Fruit fly (Drosophila melanogaster) whole organism, embryonic: ENCODE data around the gene mGluR.

Experiments used
- B-H2 ChIP-seq: fragments of 200-800 bp; sonication (Bioruptor generic); optimal IDR thresholded peaks from 2 replicates; lab custom pipeline; 2018; ENCODE audit warnings: missing biosample characterization, mild to moderate bottlenecking, missing genetic modification characterization
- C15 ChIP-seq: fragments of 200-800 bp; sonication (Bioruptor generic); IDR thresholded peaks from 3 replicates; pipeline ENCODE4 v1.3.6; 2022; ENCODE audit warnings: missing biosample characterization, missing genetic modification characterization
- CG10979 ChIP-seq: fragments of 200-800 bp; sonication (Bioruptor generic); optimal IDR thresholded peaks from 2 replicates; lab custom pipeline; 2018; ENCODE audit warnings: missing biosample characterization, mild to moderate bottlenecking, missing genetic modification characterization, moderate library complexity
- CG11247 ChIP-seq: fragments of 200-800 bp; sonication (Bioruptor generic); IDR thresholded peaks from 2 replicates; pipeline ENCODE4 v1.3.6; 2022; ENCODE audit warnings: missing biosample characterization, missing genetic modification characterization
- CG12219 ChIP-seq: fragments of 200-800 bp; sonication (Bioruptor generic); optimal IDR thresholded peaks from 3 replicates; lab custom pipeline; 2018; ENCODE audit warnings: missing biosample characterization, mild to moderate bottlenecking, missing genetic modification characterization
- CG12236 ChIP-seq: fragments of 200-800 bp; sonication (Bioruptor generic); optimal IDR thresholded peaks from 2 replicates; lab custom pipeline; 2016; ENCODE audit warnings: missing biosample characterization, missing genetic modification characterization
- CG12299 ChIP-seq: fragments of 200-800 bp; sonication (Bioruptor generic); optimal IDR thresholded peaks from 2 replicates; lab custom pipeline; 2018; ENCODE audit warnings: missing biosample characterization, mild to moderate bottlenecking, missing genetic modification characterization
- CG13123 ChIP-seq: fragments of 200-800 bp; sonication (Bioruptor generic); optimal IDR thresholded peaks from 2 replicates; lab custom pipeline; 2016; ENCODE audit warnings: missing biosample characterization, missing genetic modification characterization
- CG13287 ChIP-seq: fragments of 200-800 bp; sonication (Bioruptor generic); IDR thresholded peaks from 2 replicates; pipeline ENCODE4 v1.3.6; 2022; ENCODE audit warnings: missing biosample characterization, missing genetic modification characterization; ENCODE audit not compliant: partially characterized antibody
- CG15479 ChIP-seq: fragments of 200-800 bp; sonication (Bioruptor generic); optimal IDR thresholded peaks from 3 replicates; lab custom pipeline; 2019; ENCODE audit warnings: missing biosample characterization, mild to moderate bottlenecking, missing genetic modification characterization, moderate library complexity
- CG16813 ChIP-seq: fragments of 200-800 bp; sonication (Bioruptor generic); IDR thresholded peaks from 3 replicates; pipeline ENCODE4 v1.3.6; 2022; ENCODE audit warnings: missing biosample characterization, missing genetic modification characterization; ENCODE audit not compliant: partially characterized antibody
- CG17186 ChIP-seq: fragments of 200-800 bp; sonication (Bioruptor generic); optimal IDR thresholded peaks from 3 replicates; lab custom pipeline; 2017; ENCODE audit warnings: missing biosample characterization, missing genetic modification reagents, missing genetic modification characterization
- CG2116 ChIP-seq: fragments of 200-800 bp; sonication (Bioruptor generic); optimal IDR thresholded peaks from 3 replicates; lab custom pipeline; 2018; ENCODE audit warnings: missing biosample characterization, mild to moderate bottlenecking, missing genetic modification characterization
- CG31388 ChIP-seq: fragments of 200-800 bp; sonication (Bioruptor generic); optimal IDR thresholded peaks from 2 replicates; lab custom pipeline; 2016; ENCODE audit warnings: missing biosample characterization, missing genetic modification characterization
- CG3838 ChIP-seq: fragments of 200-800 bp; sonication (Bioruptor generic); optimal IDR thresholded peaks from 3 replicates; lab custom pipeline; 2016; ENCODE audit warnings: missing biosample characterization, missing genetic modification characterization
- CG6654 ChIP-seq: fragments of 200-800 bp; sonication (Bioruptor generic); optimal IDR thresholded peaks from 2 replicates; lab custom pipeline; 2017; ENCODE audit warnings: missing biosample characterization, mild to moderate bottlenecking, missing genetic modification characterization
- CG6683 ChIP-seq: fragments of 200-800 bp; sonication (Bioruptor generic); optimal IDR thresholded peaks from 2 replicates; lab custom pipeline; 2017; ENCODE audit warnings: missing biosample characterization, mild to moderate bottlenecking, missing genetic modification characterization, missing genetic modification reagents
- CG6854 ChIP-seq: fragments of 200-800 bp; sonication (Bioruptor generic); optimal IDR thresholded peaks from 3 replicates; lab custom pipeline; 2017; ENCODE audit warnings: missing biosample characterization, mild to moderate bottlenecking, missing genetic modification characterization
- CG7372 ChIP-seq: fragments of 200-800 bp; sonication (Bioruptor generic); IDR thresholded peaks from 2 replicates; pipeline ENCODE4 v1.3.6; 2022; ENCODE audit warnings: missing biosample characterization, missing genetic modification characterization
- CG8765 ChIP-seq: fragments of 200-800 bp; sonication (Bioruptor generic); IDR thresholded peaks from 2 replicates; pipeline ENCODE4 v1.3.6; 2022; ENCODE audit warnings: missing biosample characterization, missing genetic modification characterization
- Dip2 ChIP-seq: fragments of 200-800 bp; sonication (Bioruptor generic); IDR thresholded peaks from 2 replicates; pipeline ENCODE4 v1.3.6; 2022; ENCODE audit warnings: missing biosample characterization, missing genetic modification characterization
- Doc3 ChIP-seq: fragments of 200-800 bp; sonication (Bioruptor generic); IDR thresholded peaks from 3 replicates; pipeline ENCODE4 v1.3.6; 2022; ENCODE audit warnings: missing biosample characterization, missing genetic modification characterization; ENCODE audit not compliant: partially characterized antibody
- Fer2 ChIP-seq: fragments of 200-800 bp; sonication (Bioruptor generic); optimal IDR thresholded peaks from 2 replicates; lab custom pipeline; 2018; ENCODE audit warnings: missing biosample characterization, mild to moderate bottlenecking, missing genetic modification characterization, moderate library complexity
- Lim3 ChIP-seq: fragments of 200-800 bp; sonication (Bioruptor generic); IDR thresholded peaks from 2 replicates; pipeline ENCODE4 v1.3.6; 2022; ENCODE audit warnings: missing biosample characterization, missing genetic modification characterization
- Lpt ChIP-seq: fragments of >200 bp; optimal IDR thresholded peaks from 2 replicates; lab custom pipeline; 2018; ENCODE audit warnings: missing biosample characterization, missing genetic modification characterization
- MTF-1 ChIP-seq: fragments of 200-800 bp; sonication (Bioruptor generic); optimal IDR thresholded peaks from 2 replicates; lab custom pipeline; 2018; ENCODE audit warnings: missing biosample characterization, mild to moderate bottlenecking, missing genetic modification characterization, borderline replicate concordance
- Med ChIP-seq: fragments of 200-800 bp; sonication (Bioruptor generic); peaks from one replicate; lab custom pipeline; 2016; ENCODE audit warnings: missing biosample characterization, missing genetic modification characterization, mild to moderate bottlenecking, inconsistent platforms, moderate library complexity
- NfI ChIP-seq: fragments of 200-800 bp; sonication (Bioruptor generic); optimal IDR thresholded peaks from 3 replicates; lab custom pipeline; 2018; ENCODE audit warnings: missing biosample characterization, mild to moderate bottlenecking, missing genetic modification characterization, moderate library complexity
- Oaz ChIP-seq: fragments of 200-800 bp; sonication (Bioruptor generic); IDR thresholded peaks from 2 replicates; pipeline ENCODE4 v1.3.6; 2022; ENCODE audit warnings: missing biosample characterization, missing genetic modification characterization
- Xbp1 ChIP-seq: fragments of 200-800 bp; sonication (Bioruptor generic); optimal IDR thresholded peaks from 3 replicates; lab custom pipeline; 2016; ENCODE audit warnings: missing biosample characterization, mild to moderate bottlenecking, missing genetic modification characterization
- ase ChIP-seq: fragments of 200-800 bp; sonication (Bioruptor generic); IDR thresholded peaks from 3 replicates; pipeline ENCODE4 v1.3.6; 2022; ENCODE audit warnings: missing biosample characterization, missing genetic modification characterization
- az2 ChIP-seq: fragments of 200-800 bp; sonication (Bioruptor generic); optimal IDR thresholded peaks from 3 replicates; lab custom pipeline; 2016; ENCODE audit warnings: missing biosample characterization, missing genetic modification characterization
- caup ChIP-seq: fragments of 200-800 bp; sonication (Bioruptor generic); optimal IDR thresholded peaks from 3 replicates; lab custom pipeline; 2017; ENCODE audit warnings: missing biosample characterization, mild to moderate bottlenecking, missing genetic modification characterization, moderate library complexity; ENCODE audit not compliant: severe bottlenecking
- ci ChIP-seq: fragments of 200-800 bp; sonication (Bioruptor generic); IDR thresholded peaks from 3 replicates; pipeline ENCODE4 v1.3.6; 2022; ENCODE audit warnings: missing biosample characterization, missing genetic modification characterization
- crc ChIP-seq: fragments of 200-800 bp; sonication (Bioruptor generic); optimal IDR thresholded peaks from 2 replicates; lab custom pipeline; 2016; ENCODE audit warnings: missing biosample characterization, missing genetic modification characterization
- cwo ChIP-seq: fragments of 200-800 bp; sonication (Bioruptor generic); optimal IDR thresholded peaks from 3 replicates; lab custom pipeline; 2017; ENCODE audit warnings: missing biosample characterization, missing genetic modification characterization, mild to moderate bottlenecking, moderate library complexity, missing genetic modification reagents
- ewg ChIP-seq: fragments of 200-800 bp; sonication (Bioruptor generic); optimal IDR thresholded peaks from 3 replicates; lab custom pipeline; 2017; ENCODE audit warnings: mild to moderate bottlenecking, missing biosample characterization, missing genetic modification reagents, missing genetic modification characterization
- fd96Cb ChIP-seq: fragments of 200-800 bp; sonication (Bioruptor generic); optimal IDR thresholded peaks from 2 replicates; lab custom pipeline; 2018; ENCODE audit warnings: missing biosample characterization, mild to moderate bottlenecking, missing genetic modification characterization, moderate library complexity
- gcm2 ChIP-seq: fragments of 200-800 bp; sonication (Bioruptor generic); optimal IDR thresholded peaks from 2 replicates; lab custom pipeline; 2016; ENCODE audit warnings: missing biosample characterization, missing genetic modification characterization
- hb ChIP-seq: fragments of 200-800 bp; sonication (Bioruptor generic); IDR thresholded peaks from 3 replicates; pipeline ENCODE4 v1.3.6; 2022; ENCODE audit warnings: missing biosample characterization, missing genetic modification characterization; ENCODE audit not compliant: partially characterized antibody
- insv ChIP-seq, 2 experiments: fragments of 200-800 bp; sonication (Bioruptor generic); optimal IDR thresholded peaks; 3 replicates each; lab custom pipeline; 2016 to 2018; ENCODE audit warnings: missing biosample characterization in 2 of 2, missing genetic modification characterization in 2 of 2
- mam ChIP-seq: fragments of 200-800 bp; sonication (Bioruptor generic); optimal IDR thresholded peaks from 3 replicates; lab custom pipeline; 2016; ENCODE audit warnings: missing biosample characterization, missing genetic modification characterization
- nau ChIP-seq: fragments of 200-800 bp; sonication (Bioruptor generic); optimal IDR thresholded peaks from 3 replicates; lab custom pipeline; 2017; ENCODE audit warnings: missing biosample characterization, mild to moderate bottlenecking, missing genetic modification characterization, missing genetic modification reagents
- pum ChIP-seq: fragments of 200-800 bp; sonication (Bioruptor generic); optimal IDR thresholded peaks from 2 replicates; lab custom pipeline; 2016; ENCODE audit warnings: missing biosample characterization, missing genetic modification characterization
- row ChIP-seq: fragments of 200-800 bp; sonication (Bioruptor generic); IDR thresholded peaks from 3 replicates; pipeline ENCODE4 v1.3.6; 2022; ENCODE audit warnings: missing biosample characterization, missing genetic modification characterization
- run ChIP-seq: fragments of 200-800 bp; sonication (Bioruptor generic); optimal IDR thresholded peaks from 3 replicates; lab custom pipeline; 2018; ENCODE audit warnings: missing biosample characterization, mild to moderate bottlenecking, missing genetic modification characterization
- sens ChIP-seq: fragments of 200-800 bp; sonication (Bioruptor generic); peaks from one replicate; lab custom pipeline; 2016; ENCODE audit warnings: missing biosample characterization, missing genetic modification characterization
- stwl ChIP-seq: fragments of 200-800 bp; sonication (Bioruptor generic); optimal IDR thresholded peaks from 3 replicates; lab custom pipeline; 2018; ENCODE audit warnings: missing biosample characterization, mild to moderate bottlenecking, missing genetic modification characterization, moderate library complexity
- tin ChIP-seq: fragments of 200-800 bp; sonication (Bioruptor generic); optimal IDR thresholded peaks from 3 replicates; lab custom pipeline; 2016; ENCODE audit warnings: missing biosample characterization, missing genetic modification characterization

mGluR gene

dm6 chr4:982791-983407, 46.3 kb downstream of the mGluR start (continued):
- TF ChIP-seq CG16813 (GFP tag; lab: Robert Waterston, UW) (no peak), Med (GFP tag; lab: Kevin White, UChicago) (peak; percentile 91), Xbp1 (peak; percentile 86), CG8765 (GFP tag; lab: Robert Waterston, UW) (no peak), ewg (peak; percentile 53), az2 (GFP tag; lab: Kevin White, UChicago) (peak; percentile 79), CG12236 (GFP tag; lab: Kevin White, UChicago) (peak; percentile 10), row (GFP tag; lab: Robert Waterston, UW) (peak; percentile 89), Doc3 (GFP tag; lab: Robert Waterston, UW) (no peak), sens (GFP tag; lab: Kevin White, UChicago) (peak; percentile 98), gcm2 (GFP tag; lab: Kevin White, UChicago) (no peak), CG17186 (no peak), CG31388 (peak; percentile 12), ci (GFP tag; lab: Robert Waterston, UW) (no peak; the same call in 2 of the 3 replicates), CG7372 (GFP tag; lab: Robert Waterston, UW) (0 out of 2 replicates have a peak, but pooled peaks have one; percentile 17), CG13123 (peak; percentile 43), CG12299 (tag; lab: Kevin White, UChicago) (peak; percentile 42), CG12219 (peak; percentile 59), CG10979 (peak; percentile 85), nau (peak; percentile 51), Lpt (GFP tag; lab: Kevin White, UChicago) (no peak), stwl (tag; lab: Kevin White, UChicago) (no peak), mam (GFP tag; lab: Kevin White, UChicago) (peak; percentile 55), CG6654 (GFP tag; lab: Kevin White, UChicago) (peak; percentile 36), C15 (GFP tag; lab: Robert Waterston, UW) (peak; percentile 49; the same call in 1 of the 3 replicates), CG15479 (GFP tag; lab: Kevin White, UChicago) (peak; percentile 28), CG3838 (GFP tag; lab: Kevin White, UChicago) (peak; percentile 20), CG13287 (no peak), CG2116 (GFP tag; lab: Kevin White, UChicago) (peak; percentile 16), cwo (peak; percentile 62), Fer2 (tag; lab: Kevin White, UChicago) (no peak), hb (GFP tag; lab: Robert Waterston, UW) (no peak), NfI (GFP tag; lab: Kevin White, UChicago) (peak; percentile 63), Lim3 (GFP tag; lab: Robert Waterston, UW) (no peak), CG6683 (GFP tag; lab: Kevin White, UChicago) (peak; percentile 50), B-H2 (GFP tag; lab: Kevin White, UChicago) (no peak), caup (GFP tag; lab: Kevin White, UChicago) (peak; percentile 60), Dip2 (GFP tag; lab: Robert Waterston, UW) (no peak), MTF-1 (peak; percentile 28), Oaz (GFP tag; lab: Robert Waterston, UW) (no peak), crc (no peak), CG11247 (GFP tag; lab: Robert Waterston, UW) (no peak; the same call in 1 of the 2 replicates), ase (GFP tag; lab: Robert Waterston, UW) (no peak; the same call in 2 of the 3 replicates), run (peak; percentile 23), CG6854 (GFP tag; lab: Kevin White, UChicago) (no peak), insv (GFP tag; optimal IDR thresholded peaks at IDR 0.05; lab: Kevin White, UChicago) (no peak), pum (GFP tag; lab: Kevin White, UChicago) (peak; percentile 63), tin (GFP tag; lab: Kevin White, UChicago) (peak; percentile 69), fd96Cb (tag; lab: Kevin White, UChicago) (peak; percentile 71)
